Worm (Caenorhabditis elegans): ENCODE measurements around the gene C06C3.12.

- TF ChIP-seq C06A6.2 (GFP tag; conservative IDR thresholded peaks at IDR 0.05) (no peak), atf-7 (tag; optimal IDR thresholded peaks at IDR 0.05) (no peak), ama-1 (optimal IDR thresholded peaks at IDR 0.05) (no peak), ama-1 (GFP tag; optimal IDR thresholded peaks at IDR 0.05) (no peak), egl-18 (GFP tag; IDR thresholded peaks at IDR 0.05) (no peak), rcor-1 (GFP tag; IDR thresholded peaks at IDR 0.05) (no peak)
Observed at ce11 chrII:9407469-9407868, 32.6 kb downstream of the C06C3.12 start, which contains the start of gene arrd-2.

Measured in whole organism, young adult.